Fruit fly (Drosophila melanogaster): Measurements from ENCODE around the gene CG42296.

The CG42296 gene

dm6 chr2L:2032076-2032475 is 3.8 kb downstream of the CG42296 start:
- TF ChIP-seq Myc (optimal IDR thresholded peaks at IDR 0.05), result no peak
- no peak for TF ChIP-seq ttk (optimal IDR thresholded peaks at IDR 0.05)
- TF ChIP-seq h (optimal IDR thresholded peaks at IDR 0.05), result no peak
- no peak for TF ChIP-seq Sin3A (optimal IDR thresholded peaks at IDR 0.05)
- TF ChIP-seq insv (optimal IDR thresholded peaks at IDR 0.05), result no peak
- no peak for TF ChIP-seq psq (optimal IDR thresholded peaks at IDR 0.05)

- TF ChIP-seq insv (optimal IDR thresholded peaks at IDR 0.05), result no peak
- no peak for TF ChIP-seq Myc (optimal IDR thresholded peaks at IDR 0.05)
- no peak for TF ChIP-seq ttk (optimal IDR thresholded peaks at IDR 0.05)
- TF ChIP-seq psq (optimal IDR thresholded peaks at IDR 0.05), result no peak
- TF ChIP-seq Sin3A (optimal IDR thresholded peaks at IDR 0.05), result no peak
- no peak for TF ChIP-seq h (optimal IDR thresholded peaks at IDR 0.05)
These were observed 4.3 kb downstream of the CG42296 start for dm6 chr2L:2031522-2031921.

- TF ChIP-seq ttk (optimal IDR thresholded peaks at IDR 0.05) (no peak), insv (optimal IDR thresholded peaks at IDR 0.05) (no peak), Sin3A (optimal IDR thresholded peaks at IDR 0.05) (no peak), Myc (optimal IDR thresholded peaks at IDR 0.05) (no peak), h (optimal IDR thresholded peaks at IDR 0.05) (no peak), psq (optimal IDR thresholded peaks at IDR 0.05) (no peak)
These were observed 13.0 kb downstream of the CG42296 start for dm6 chr2L:2022823-2023222.

- no peak for TF ChIP-seq h (optimal IDR thresholded peaks at IDR 0.05)
- TF ChIP-seq ttk (optimal IDR thresholded peaks at IDR 0.05), result no peak
- no peak for TF ChIP-seq insv (optimal IDR thresholded peaks at IDR 0.05)
These were observed 20.6 kb downstream of the CG42296 start for dm6 chr2L:2015204-2015603.

dm6 chr2L:2013836-2014434 is 21.9 kb downstream of the CG42296 start:
- TF ChIP-seq h (optimal IDR thresholded peaks at IDR 0.05) (no peak), Sin3A (optimal IDR thresholded peaks at IDR 0.05) (no peak), insv (optimal IDR thresholded peaks at IDR 0.05) (no peak), psq (optimal IDR thresholded peaks at IDR 0.05) (no peak), ttk (optimal IDR thresholded peaks at IDR 0.05) (no peak)

- TF ChIP-seq Sin3A (optimal IDR thresholded peaks at IDR 0.05) (no peak), insv (optimal IDR thresholded peaks at IDR 0.05) (no peak), h (optimal IDR thresholded peaks at IDR 0.05) (no peak), psq (optimal IDR thresholded peaks at IDR 0.05) (no peak), Myc (optimal IDR thresholded peaks at IDR 0.05) (no peak), ttk (optimal IDR thresholded peaks at IDR 0.05) (no peak)
These were observed 22.8 kb downstream of the CG42296 start for dm6 chr2L:2013057-2013456.

- TF ChIP-seq h (optimal IDR thresholded peaks at IDR 0.05) (no peak), Sin3A (optimal IDR thresholded peaks at IDR 0.05) (no peak), insv (optimal IDR thresholded peaks at IDR 0.05) (no peak), Myc (optimal IDR thresholded peaks at IDR 0.05) (no peak), psq (optimal IDR thresholded peaks at IDR 0.05) (no peak), ttk (optimal IDR thresholded peaks at IDR 0.05) (no peak)
These were observed 24.4 kb downstream of the CG42296 start for dm6 chr2L:2011430-2011829.

dm6 chr2L:2010335-2011061 is 25.3 kb downstream of the CG42296 start:
- TF ChIP-seq ttk (optimal IDR thresholded peaks at IDR 0.05), result no peak
- no peak for TF ChIP-seq psq (optimal IDR thresholded peaks at IDR 0.05)
- no peak for TF ChIP-seq insv (optimal IDR thresholded peaks at IDR 0.05)
- TF ChIP-seq Sin3A (optimal IDR thresholded peaks at IDR 0.05), result no peak
- TF ChIP-seq Myc (optimal IDR thresholded peaks at IDR 0.05), result no peak
- no peak for TF ChIP-seq h (optimal IDR thresholded peaks at IDR 0.05)

- no peak for TF ChIP-seq psq (optimal IDR thresholded peaks at IDR 0.05)
- TF ChIP-seq insv (optimal IDR thresholded peaks at IDR 0.05), result no peak
- TF ChIP-seq h (optimal IDR thresholded peaks at IDR 0.05), result no peak
- TF ChIP-seq ttk (optimal IDR thresholded peaks at IDR 0.05), result no peak
- no peak for TF ChIP-seq Myc (optimal IDR thresholded peaks at IDR 0.05)
- TF ChIP-seq Sin3A (optimal IDR thresholded peaks at IDR 0.05), result no peak
These were observed 26.6 kb downstream of the CG42296 start, which contains the start of gene CG4238 for dm6 chr2L:2008980-2009954. Gene CG4238, plus strand, starts transcription at chr2L:2009859.

- TF ChIP-seq ttk (optimal IDR thresholded peaks at IDR 0.05) (no peak), h (optimal IDR thresholded peaks at IDR 0.05) (no peak), psq (optimal IDR thresholded peaks at IDR 0.05) (no peak), insv (optimal IDR thresholded peaks at IDR 0.05) (no peak), Myc (optimal IDR thresholded peaks at IDR 0.05) (no peak), Sin3A (optimal IDR thresholded peaks at IDR 0.05) (no peak)
These were observed 27.7 kb downstream of the CG42296 start, which contains the start of gene Nplp4 for dm6 chr2L:2008114-2008513. Gene Nplp4, plus strand, starts transcription at chr2L:2008414.

- TF ChIP-seq Myc (optimal IDR thresholded peaks at IDR 0.05) (no peak), ttk (optimal IDR thresholded peaks at IDR 0.05) (no peak), h (optimal IDR thresholded peaks at IDR 0.05) (no peak), insv (optimal IDR thresholded peaks at IDR 0.05) (no peak), psq (optimal IDR thresholded peaks at IDR 0.05) (no peak), Sin3A (optimal IDR thresholded peaks at IDR 0.05) (no peak)
These were observed 28.7 kb downstream of the CG42296 start, which contains the start of gene CG15353 for dm6 chr2L:2007093-2007492. Gene CG15353, minus strand, starts transcription at chr2L:2007193.

Data from Kc167 (cell line).